Fruit fly (Drosophila melanogaster): ENCODE results near the gene CG43057.

CG43057 gene

dm6 chr2L:8277561-8278201 lies 33.9 kb upstream of the CG43057 start:
- TF ChIP-seq CG32121 (GFP tag; IDR thresholded peaks at IDR 0.05) (peak; percentile 100), CG17806 (tag; optimal IDR thresholded peaks at IDR 0.05) (peak; percentile 99), CG10348 (GFP tag; IDR thresholded peaks at IDR 0.05) (peak; percentile 93), CG15710 (tag; optimal IDR thresholded peaks at IDR 0.05) (peak; percentile 98), Ets98B (GFP tag; IDR thresholded peaks at IDR 0.05) (peak; percentile 99), gl (tag; optimal IDR thresholded peaks at IDR 0.05) (peak; percentile 93), CG8159 (tag; optimal IDR thresholded peaks at IDR 0.05) (peak; percentile 98), fd96Ca (GFP tag; IDR thresholded peaks at IDR 0.05) (peak; percentile 98), EcR (GFP tag; optimal IDR thresholded peaks at IDR 0.05) (peak; percentile 81), Pif1B (GFP tag; optimal IDR thresholded peaks at IDR 0.05) (peak; percentile 100), Snoo (tag; optimal IDR thresholded peaks at IDR 0.05) (peak; percentile 99), Pif1A (GFP tag; optimal IDR thresholded peaks at IDR 0.05) (peak; percentile 99), CG8301 (tag; optimal IDR thresholded peaks at IDR 0.05) (peak; percentile 98), CG13204 (GFP tag; optimal IDR thresholded peaks at IDR 0.05) (peak; percentile 92), CG9948 (tag; optimal IDR thresholded peaks at IDR 0.05) (peak; percentile 98), CG12605 (GFP tag; IDR thresholded peaks at IDR 0.05) (peak; percentile 100), CG4496 (GFP tag; IDR thresholded peaks at IDR 0.05) (peak; percentile 99), CG34367 (tag; optimal IDR thresholded peaks at IDR 0.05) (peak; percentile 97), CG14655 (GFP tag; optimal IDR thresholded peaks at IDR 0.05) (peak; percentile 99), D1 (tag; optimal IDR thresholded peaks at IDR 0.05) (peak; percentile 98), rn (GFP tag; IDR thresholded peaks at IDR 0.05) (peak; percentile 99)

DNA sequence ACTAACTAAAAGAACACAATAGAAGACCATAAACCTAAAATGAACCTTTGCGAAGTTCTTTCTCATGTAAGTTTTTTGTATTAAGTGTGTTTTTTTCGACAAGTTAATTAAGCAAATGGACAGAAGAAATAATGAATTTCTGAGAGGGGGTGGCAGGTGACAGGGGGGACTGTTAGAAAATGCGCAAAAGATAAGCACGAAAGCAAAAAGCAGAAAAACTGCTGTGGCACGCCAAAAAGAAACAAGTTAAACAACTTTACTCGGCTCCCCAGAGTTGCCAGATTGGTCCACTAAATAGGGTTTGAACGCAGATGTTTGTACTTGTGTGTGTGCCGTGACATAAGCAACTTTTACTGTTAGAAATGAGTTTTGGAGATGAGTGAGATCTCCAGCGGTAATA lies 33.1 kb upstream of the CG43057 start:
- TF ChIP-seq CG4496 (GFP tag; IDR thresholded peaks at IDR 0.05) (no peak), rn (GFP tag; IDR thresholded peaks at IDR 0.05) (no peak), Snoo (tag; optimal IDR thresholded peaks at IDR 0.05) (no peak), CG14655 (GFP tag; optimal IDR thresholded peaks at IDR 0.05) (no peak), Pif1A (GFP tag; optimal IDR thresholded peaks at IDR 0.05) (no peak), CG17806 (tag; optimal IDR thresholded peaks at IDR 0.05) (no peak), gl (tag; optimal IDR thresholded peaks at IDR 0.05) (no peak), CG32121 (GFP tag; IDR thresholded peaks at IDR 0.05) (no peak), D1 (tag; optimal IDR thresholded peaks at IDR 0.05) (no peak), CG13204 (GFP tag; optimal IDR thresholded peaks at IDR 0.05) (no peak), CG10348 (GFP tag; IDR thresholded peaks at IDR 0.05) (no peak)

DNA sequence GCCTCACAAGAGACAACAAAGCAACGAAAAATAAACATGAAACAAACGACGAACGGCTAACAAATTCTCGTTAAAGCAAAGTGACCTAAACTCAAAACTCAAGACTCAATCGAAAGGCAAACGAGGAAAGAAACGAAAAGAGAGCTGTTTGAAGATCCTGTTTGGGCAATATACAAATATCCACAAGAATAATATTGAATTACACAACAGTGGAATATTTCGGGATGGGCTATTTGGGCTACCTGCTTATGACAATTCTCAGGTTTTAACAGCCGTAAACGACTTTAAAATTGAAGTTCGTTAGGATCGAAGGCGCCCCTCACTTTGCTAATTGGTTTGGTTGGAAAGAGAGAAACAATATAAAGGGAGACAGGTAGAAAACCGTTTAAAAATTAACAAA lies 32.5 kb upstream of the CG43057 start:
- TF ChIP-seq CG10348 (GFP tag; IDR thresholded peaks at IDR 0.05) (no peak), CG15710 (tag; optimal IDR thresholded peaks at IDR 0.05) (no peak), Pif1A (GFP tag; optimal IDR thresholded peaks at IDR 0.05) (no peak), gl (tag; optimal IDR thresholded peaks at IDR 0.05) (no peak), Ets98B (GFP tag; IDR thresholded peaks at IDR 0.05) (no peak), EcR (GFP tag; optimal IDR thresholded peaks at IDR 0.05) (no peak), CG34367 (tag; optimal IDR thresholded peaks at IDR 0.05) (no peak), D1 (tag; optimal IDR thresholded peaks at IDR 0.05) (no peak), CG14655 (GFP tag; optimal IDR thresholded peaks at IDR 0.05) (no peak), CG9948 (tag; optimal IDR thresholded peaks at IDR 0.05) (no peak)

dm6 chr2L:8274958-8275584 lies 31.3 kb upstream of the CG43057 start:
- TF ChIP-seq CG8159 (tag; optimal IDR thresholded peaks at IDR 0.05) = peak; percentile 79
- no peak for TF ChIP-seq EcR (GFP tag; optimal IDR thresholded peaks at IDR 0.05)
- TF ChIP-seq CG8301 (tag; optimal IDR thresholded peaks at IDR 0.05) = peak; percentile 75
- TF ChIP-seq Pif1B (GFP tag; optimal IDR thresholded peaks at IDR 0.05) = peak; percentile 35
- TF ChIP-seq CG14655 (GFP tag; optimal IDR thresholded peaks at IDR 0.05) = peak; percentile 80
- TF ChIP-seq CG4496 (GFP tag; IDR thresholded peaks at IDR 0.05) = peak; percentile 79
- peak; percentile 77 for TF ChIP-seq CG17806 (tag; optimal IDR thresholded peaks at IDR 0.05)
- peak; percentile 74 for TF ChIP-seq CG15710 (tag; optimal IDR thresholded peaks at IDR 0.05)
- peak; percentile 22 for TF ChIP-seq D1 (tag; optimal IDR thresholded peaks at IDR 0.05)
- peak; percentile 42; the same call in 1 of the 2 replicates for TF ChIP-seq rn (GFP tag; IDR thresholded peaks at IDR 0.05)
- TF ChIP-seq CG13204 (GFP tag; optimal IDR thresholded peaks at IDR 0.05) = no peak
- peak; percentile 49 for TF ChIP-seq Pif1A (GFP tag; optimal IDR thresholded peaks at IDR 0.05)
- TF ChIP-seq CG9948 (tag; optimal IDR thresholded peaks at IDR 0.05) = peak; percentile 72
- TF ChIP-seq CG32121 (GFP tag; IDR thresholded peaks at IDR 0.05) = peak; percentile 74
- TF ChIP-seq Ets98B (GFP tag; IDR thresholded peaks at IDR 0.05) = peak; percentile 51
- peak; percentile 30 for TF ChIP-seq Snoo (tag; optimal IDR thresholded peaks at IDR 0.05)
- no peak for TF ChIP-seq CG10348 (GFP tag; IDR thresholded peaks at IDR 0.05)
- TF ChIP-seq gl (tag; optimal IDR thresholded peaks at IDR 0.05) = no peak
- TF ChIP-seq CG12605 (GFP tag; IDR thresholded peaks at IDR 0.05) = peak; percentile 82
- TF ChIP-seq fd96Ca (GFP tag; IDR thresholded peaks at IDR 0.05) = no peak
- peak; percentile 64 for TF ChIP-seq CG34367 (tag; optimal IDR thresholded peaks at IDR 0.05)

- TF ChIP-seq Snoo (tag; optimal IDR thresholded peaks at IDR 0.05) (no peak), CG8301 (tag; optimal IDR thresholded peaks at IDR 0.05) (no peak), CG32121 (GFP tag; IDR thresholded peaks at IDR 0.05) (no peak), CG10348 (GFP tag; IDR thresholded peaks at IDR 0.05) (no peak), CG13204 (GFP tag; optimal IDR thresholded peaks at IDR 0.05) (no peak), CG8159 (tag; optimal IDR thresholded peaks at IDR 0.05) (no peak), D1 (tag; optimal IDR thresholded peaks at IDR 0.05) (no peak), rn (GFP tag; IDR thresholded peaks at IDR 0.05) (no peak)
These were observed 30.3 kb upstream of the CG43057 start for dm6 chr2L:8274127-8274526.

Measured in whole organism, pupa.